Fruit fly (Drosophila melanogaster): ENCODE results near the gene Or85f.

The Or85f gene

dm6 chr3R:9390201-9390600 is 7.8 kb upstream of the Or85f start (continued):
- no peak for TF ChIP-seq Abd-B (GFP tag; optimal IDR thresholded peaks at IDR 0.05)
- no peak for TF ChIP-seq CG3847 (GFP tag; IDR thresholded peaks at IDR 0.05)
- TF ChIP-seq CG32772 (GFP tag; IDR thresholded peaks at IDR 0.05), result no peak
- TF ChIP-seq CG7786 (GFP tag; optimal IDR thresholded peaks at IDR 0.05), result no peak
- TF ChIP-seq Kr (GFP tag; optimal IDR thresholded peaks at IDR 0.05), result no peak
- peak; percentile 20 for TF ChIP-seq sens (GFP tag)
- TF ChIP-seq CG15696 (tag; optimal IDR thresholded peaks at IDR 0.05), result peak; percentile 41
- TF ChIP-seq CG18599 (GFP tag; optimal IDR thresholded peaks at IDR 0.05), result peak; percentile 22
- TF ChIP-seq klu (GFP tag; IDR thresholded peaks at IDR 0.05), result no peak
- TF ChIP-seq dati (GFP tag; IDR thresholded peaks at IDR 0.05), result no peak
- no peak for TF ChIP-seq MESR4 (GFP tag; optimal IDR thresholded peaks at IDR 0.05)
- no peak for TF ChIP-seq CG2199 (GFP tag; IDR thresholded peaks at IDR 0.05)
- TF ChIP-seq CHES-1-like (GFP tag; optimal IDR thresholded peaks at IDR 0.05), result no peak
- no peak for TF ChIP-seq CG11456 (GFP tag; IDR thresholded peaks at IDR 0.05)
- no peak for TF ChIP-seq Dip2 (GFP tag; IDR thresholded peaks at IDR 0.05)
- no peak for TF ChIP-seq CG7271 (tag; optimal IDR thresholded peaks at IDR 0.05)
- TF ChIP-seq CG6272 (GFP tag; IDR thresholded peaks at IDR 0.05), result no peak
- no peak for TF ChIP-seq Lpt (GFP tag; optimal IDR thresholded peaks at IDR 0.05)
- TF ChIP-seq Sox102F (GFP tag; optimal IDR thresholded peaks at IDR 0.05), result no peak
- TF ChIP-seq CG5180 (GFP tag; optimal IDR thresholded peaks at IDR 0.05), result no peak
- no peak for TF ChIP-seq Elba2 (GFP tag; optimal IDR thresholded peaks at IDR 0.05)
- no peak for TF ChIP-seq Adf1 (GFP tag; IDR thresholded peaks at IDR 0.05)
- TF ChIP-seq BtbVII (GFP tag; optimal IDR thresholded peaks at IDR 0.05), result peak; percentile 59
- TF ChIP-seq Jarid2 (GFP tag; optimal IDR thresholded peaks at IDR 0.05), result no peak
- TF ChIP-seq CG6654 (GFP tag; optimal IDR thresholded peaks at IDR 0.05), result no peak
- TF ChIP-seq pfk (GFP tag; optimal IDR thresholded peaks at IDR 0.05), result no peak
- TF ChIP-seq GATAe (GFP tag; conservative IDR thresholded peaks at IDR 0.05), result no peak
- TF ChIP-seq CG11504 (tag; optimal IDR thresholded peaks at IDR 0.05), result peak; percentile 6
- no peak for TF ChIP-seq gfzf (GFP tag; optimal IDR thresholded peaks at IDR 0.05)
- no peak for TF ChIP-seq CG8765 (GFP tag; IDR thresholded peaks at IDR 0.05)
- TF ChIP-seq CG34376 (GFP tag; optimal IDR thresholded peaks at IDR 0.05), result no peak
- no peak for TF ChIP-seq CG12391 (tag; optimal IDR thresholded peaks at IDR 0.05)
- peak; percentile 18 for TF ChIP-seq Blimp-1 (GFP tag; optimal IDR thresholded peaks at IDR 0.05)
- TF ChIP-seq kni (GFP tag; optimal IDR thresholded peaks at IDR 0.05), result no peak
- TF ChIP-seq CG2129 (GFP tag; IDR thresholded peaks at IDR 0.05; ENCODE audit: partially characterized antibody), result no peak
- no peak for TF ChIP-seq HmgZ (tag; optimal IDR thresholded peaks at IDR 0.05)
- no peak for TF ChIP-seq ham (GFP tag; IDR thresholded peaks at IDR 0.05)
- no peak for TF ChIP-seq zf30C (GFP tag; optimal IDR thresholded peaks at IDR 0.05)
- TF ChIP-seq esg (GFP tag; conservative IDR thresholded peaks at IDR 0.05), result no peak
- TF ChIP-seq Lim3 (GFP tag; IDR thresholded peaks at IDR 0.05), result no peak
- no peak for TF ChIP-seq lbe (GFP tag; optimal IDR thresholded peaks at IDR 0.05)
- no peak for TF ChIP-seq ftz-f1 (GFP tag; optimal IDR thresholded peaks at IDR 0.05)
- TF ChIP-seq Fer3 (tag; optimal IDR thresholded peaks at IDR 0.05), result peak; percentile 20
- no peak for TF ChIP-seq Mes4 (GFP tag; optimal IDR thresholded peaks at IDR 0.05)
- TF ChIP-seq kay (GFP tag; optimal IDR thresholded peaks at IDR 0.05), result no peak
- TF ChIP-seq CG17385 (GFP tag; optimal IDR thresholded peaks at IDR 0.05), result no peak
- TF ChIP-seq maf-S (GFP tag; optimal IDR thresholded peaks at IDR 0.05), result no peak
- TF ChIP-seq phol (tag; optimal IDR thresholded peaks at IDR 0.05), result no peak
- TF ChIP-seq gt (GFP tag; IDR thresholded peaks at IDR 0.05), result no peak
- no peak for TF ChIP-seq CG2889 (GFP tag; IDR thresholded peaks at IDR 0.05)
- TF ChIP-seq Xrp1 (GFP tag; IDR thresholded peaks at IDR 0.05), result peak; percentile 31; the same call in 1 of the 2 replicates
- TF ChIP-seq vvl (GFP tag; IDR thresholded peaks at IDR 0.05), result no peak
